Worm (Caenorhabditis elegans) whole organism, L2 larva: ENCODE measurements around the gene ZK1236.1.

ENCODE experiments used
- C34F6.9 ChIP-seq: fragments of 150-350 bp; optimal IDR thresholded peaks from 2 replicates; lab custom pipeline; 2014; ENCODE audit warnings: missing biosample characterization, missing genetic modification characterization
- F13H6.1 ChIP-seq: sonication (generic microtip); optimal IDR thresholded peaks from 2 replicates; lab custom pipeline; 2016; ENCODE audit warnings: missing genetic modification characterization, missing compliant biosample characterization
- R02D3.7 ChIP-seq: fragments of 150-350 bp; optimal IDR thresholded peaks from 2 replicates; lab custom pipeline; 2014; ENCODE audit warnings: missing biosample characterization, missing genetic modification characterization
- Y55F3AM.14 ChIP-seq: fragments of 200-800 bp; sonication (Bioruptor generic); optimal IDR thresholded peaks from 2 replicates; lab custom pipeline; 2018; ENCODE audit warnings: mild to moderate bottlenecking, missing genetic modification characterization, missing compliant biosample characterization
- ZK546.5 ChIP-seq: sonication (generic microtip); optimal IDR thresholded peaks from 2 replicates; lab custom pipeline; 2017; ENCODE audit warnings: missing biosample characterization, missing genetic modification characterization
- alr-1 ChIP-seq: fragments of 150-350 bp; optimal IDR thresholded peaks from 2 replicates; lab custom pipeline; 2014; ENCODE audit warnings: missing biosample characterization, missing genetic modification characterization
- ama-1 ChIP-seq: fragments of 150-350 bp; optimal IDR thresholded peaks from 2 replicates; lab custom pipeline; 2018; ENCODE audit warnings: inconsistent platforms
- blmp-1 ChIP-seq: sonication (generic microtip); optimal IDR thresholded peaks from 2 replicates; lab custom pipeline; 2017; ENCODE audit warnings: missing genetic modification characterization, mild to moderate bottlenecking, missing compliant biosample characterization, antibody characterized with exemption, moderate library complexity; ENCODE audit not compliant: insufficient read depth
- ceh-16 ChIP-seq: fragments of 150-350 bp; optimal IDR thresholded peaks from 2 replicates; lab custom pipeline; 2014; ENCODE audit warnings: missing biosample characterization, missing genetic modification characterization
- ceh-82 ChIP-seq: fragments of 150-350 bp; optimal IDR thresholded peaks from 2 replicates; lab custom pipeline; 2014; ENCODE audit warnings: missing biosample characterization, missing genetic modification characterization
- crh-2 ChIP-seq: sonication (generic microtip); optimal IDR thresholded peaks from 2 replicates; lab custom pipeline; 2017; ENCODE audit warnings: missing biosample characterization, missing genetic modification characterization
- egl-27 ChIP-seq: sonication (generic microtip); optimal IDR thresholded peaks from 3 replicates; lab custom pipeline; 2017; ENCODE audit warnings: missing biosample characterization, missing genetic modification reagents, missing genetic modification characterization
- elt-1 ChIP-seq: fragments of 150-350 bp; optimal IDR thresholded peaks from 2 replicates; lab custom pipeline; 2014; ENCODE audit warnings: missing biosample characterization, missing genetic modification characterization
- elt-3 ChIP-seq: sonication (generic microtip); optimal IDR thresholded peaks from 2 replicates; lab custom pipeline; 2017; ENCODE audit warnings: missing biosample characterization, missing genetic modification characterization
- gmeb-1 ChIP-seq: fragments of 150-350 bp; optimal IDR thresholded peaks from 2 replicates; lab custom pipeline; 2014; ENCODE audit warnings: missing biosample characterization, missing genetic modification characterization
- lin-11 ChIP-seq: fragments of 150-350 bp; sonication (generic microtip); optimal IDR thresholded peaks from 2 replicates; lab custom pipeline; 2014; ENCODE audit warnings: missing biosample characterization, missing genetic modification characterization, inconsistent platforms, mixed read lengths
- lin-13 ChIP-seq: fragments of 150-350 bp; optimal IDR thresholded peaks from 2 replicates; lab custom pipeline; 2014; ENCODE audit warnings: missing biosample characterization, missing genetic modification reagents, missing genetic modification characterization
- lin-39 ChIP-seq: fragments of 150-350 bp; optimal IDR thresholded peaks from 2 replicates; lab custom pipeline; 2014; ENCODE audit warnings: missing biosample characterization, missing genetic modification reagents, missing genetic modification characterization
- lsy-2 ChIP-seq, 2 experiments: fragments of 150-350 bp in 1 of 2; sonication (generic microtip) in 1 of 2; optimal IDR thresholded peaks; 2 replicates each; lab custom pipeline; 2014 to 2017; ENCODE audit warnings: missing biosample characterization in 2 of 2, missing genetic modification characterization in 2 of 2
- mab-5 ChIP-seq: fragments of 150-350 bp; optimal IDR thresholded peaks from 2 replicates; lab custom pipeline; 2014; ENCODE audit warnings: missing biosample characterization, missing genetic modification characterization
- mbf-1 ChIP-seq: sonication (generic microtip); optimal IDR thresholded peaks from 2 replicates; lab custom pipeline; 2017; ENCODE audit warnings: missing biosample characterization, missing genetic modification characterization
- mdl-1 ChIP-seq, 2 experiments: fragments of 150-350 bp in 1 of 2; sonication (generic microtip) in 1 of 2; optimal IDR thresholded peaks; 2 replicates each; lab custom pipeline; 2017; ENCODE audit warnings: missing biosample characterization in 2 of 2, missing genetic modification characterization in 2 of 2
- nhr-10 ChIP-seq: sonication (generic microtip); optimal IDR thresholded peaks from 2 replicates; lab custom pipeline; 2017; ENCODE audit warnings: missing biosample characterization, missing genetic modification characterization
- nhr-129 ChIP-seq: fragments of 150-350 bp; optimal IDR thresholded peaks from 2 replicates; lab custom pipeline; 2014; ENCODE audit warnings: missing biosample characterization, missing genetic modification characterization
- nhr-21 ChIP-seq: fragments of 150-350 bp; optimal IDR thresholded peaks from 2 replicates; lab custom pipeline; 2014; ENCODE audit warnings: missing biosample characterization, missing genetic modification characterization
- nhr-23 ChIP-seq: fragments of 150-350 bp; optimal IDR thresholded peaks from 2 replicates; lab custom pipeline; 2014; ENCODE audit warnings: missing biosample characterization, missing genetic modification reagents, missing genetic modification characterization
- nhr-237 ChIP-seq: fragments of 150-350 bp; optimal IDR thresholded peaks from 2 replicates; lab custom pipeline; 2014; ENCODE audit warnings: missing biosample characterization, missing genetic modification characterization
- nhr-25 ChIP-seq: fragments of 150-350 bp; sonication (generic microtip); optimal IDR thresholded peaks from 3 replicates; lab custom pipeline; 2014; ENCODE audit warnings: missing biosample characterization, missing genetic modification characterization
- nhr-6 ChIP-seq: fragments of 150-350 bp; optimal IDR thresholded peaks from 2 replicates; lab custom pipeline; 2014; ENCODE audit warnings: missing biosample characterization, missing genetic modification characterization
- nhr-77 ChIP-seq: fragments of 150-350 bp; optimal IDR thresholded peaks from 2 replicates; lab custom pipeline; 2014; ENCODE audit warnings: missing biosample characterization, missing genetic modification characterization
- peb-1 ChIP-seq: fragments of 150-350 bp; optimal IDR thresholded peaks from 2 replicates; lab custom pipeline; 2014; ENCODE audit warnings: missing biosample characterization, missing genetic modification characterization
- skn-1 ChIP-seq: sonication (generic microtip); optimal IDR thresholded peaks from 2 replicates; lab custom pipeline; 2017; ENCODE audit warnings: missing biosample characterization, missing genetic modification characterization
- sma-3 ChIP-seq: sonication (generic microtip); optimal IDR thresholded peaks from 2 replicates; lab custom pipeline; 2016; ENCODE audit warnings: missing genetic modification reagents, missing genetic modification characterization, missing compliant biosample characterization
- sma-9 ChIP-seq, 2 experiments: fragments of 150-350 bp in 1 of 2; sonication (generic microtip) in 1 of 2; optimal IDR thresholded peaks; 2 replicates each; lab custom pipeline; 2014 to 2016; ENCODE audit warnings: missing genetic modification characterization in 2 of 2, mild to moderate bottlenecking in 1 of 2, missing biosample characterization in 1 of 2, missing compliant biosample characterization in 1 of 2, missing genetic modification reagents in 1 of 2, moderate library complexity in 1 of 2
- snpc-4 ChIP-seq: fragments of 150-350 bp; optimal IDR thresholded peaks from 2 replicates; lab custom pipeline; 2014; ENCODE audit warnings: missing biosample characterization, missing genetic modification characterization
- unc-39 ChIP-seq: fragments of 150-350 bp; optimal IDR thresholded peaks from 2 replicates; lab custom pipeline; 2014; ENCODE audit warnings: missing biosample characterization, missing genetic modification characterization
- unc-55 ChIP-seq: fragments of 150-350 bp; sonication (generic microtip); optimal IDR thresholded peaks from 3 replicates; lab custom pipeline; 2014; ENCODE audit warnings: missing biosample characterization, missing genetic modification reagents, missing genetic modification characterization
- unc-62 ChIP-seq: fragments of 150-350 bp; optimal IDR thresholded peaks from 2 replicates; lab custom pipeline; 2014; ENCODE audit warnings: missing biosample characterization, missing genetic modification reagents, missing genetic modification characterization
- zag-1 ChIP-seq: fragments of 150-350 bp; optimal IDR thresholded peaks from 2 replicates; lab custom pipeline; 2014; ENCODE audit warnings: missing biosample characterization, missing genetic modification characterization
- ztf-1 ChIP-seq: fragments of 200-800 bp; sonication (Bioruptor generic); conservative IDR thresholded peaks from 2 replicates; pipeline ENCODE4 v1.3.6; 2022; ENCODE audit warnings: missing genetic modification characterization, missing compliant biosample characterization
- ztf-11 ChIP-seq: sonication (generic microtip); optimal IDR thresholded peaks from 2 replicates; lab custom pipeline; 2017; ENCODE audit warnings: missing biosample characterization, missing genetic modification characterization
- ztf-4 ChIP-seq: fragments of 150-350 bp; optimal IDR thresholded peaks from 2 replicates; lab custom pipeline; 2014; ENCODE audit warnings: missing biosample characterization, missing genetic modification characterization

The ZK1236.1 gene

DNA sequence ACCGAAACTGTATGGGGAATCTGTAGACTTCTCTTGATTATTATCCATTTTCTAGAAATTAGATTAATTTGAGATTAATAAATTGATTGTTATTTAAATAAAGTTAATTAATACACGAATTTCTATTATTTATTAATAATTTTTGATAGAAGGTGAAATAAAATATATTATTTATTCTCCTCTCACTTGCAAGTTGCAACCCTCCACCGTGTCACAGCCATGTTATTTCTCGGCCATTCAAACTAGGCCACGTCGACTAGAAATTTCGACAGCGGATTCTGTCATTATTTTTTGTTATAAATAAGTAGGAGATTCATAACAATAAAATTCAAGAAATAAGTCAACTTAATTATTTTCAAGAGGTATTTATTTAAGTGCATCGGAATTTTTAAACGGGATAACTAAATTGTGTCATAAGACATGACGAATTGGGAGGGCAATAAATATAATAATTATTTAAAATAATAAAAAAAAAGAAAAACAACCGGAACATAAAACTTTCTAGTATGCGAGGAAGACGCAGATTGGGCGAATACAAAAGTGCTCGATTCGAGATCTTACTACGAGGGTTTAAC lies 14.5 kb downstream of the ZK1236.1 start, which contains the start of gene ufbp-1 (continued):
- TF ChIP-seq unc-39 (tag; lab: Kevin White, UChicago) (no peak), ztf-1 (no peak), ZK546.5 (tag; lab: Kevin White, UChicago) (no peak), snpc-4 (tag; lab: Kevin White, UChicago) (no peak), elt-3 (tag; lab: Kevin White, UChicago) (no peak)

DNA sequence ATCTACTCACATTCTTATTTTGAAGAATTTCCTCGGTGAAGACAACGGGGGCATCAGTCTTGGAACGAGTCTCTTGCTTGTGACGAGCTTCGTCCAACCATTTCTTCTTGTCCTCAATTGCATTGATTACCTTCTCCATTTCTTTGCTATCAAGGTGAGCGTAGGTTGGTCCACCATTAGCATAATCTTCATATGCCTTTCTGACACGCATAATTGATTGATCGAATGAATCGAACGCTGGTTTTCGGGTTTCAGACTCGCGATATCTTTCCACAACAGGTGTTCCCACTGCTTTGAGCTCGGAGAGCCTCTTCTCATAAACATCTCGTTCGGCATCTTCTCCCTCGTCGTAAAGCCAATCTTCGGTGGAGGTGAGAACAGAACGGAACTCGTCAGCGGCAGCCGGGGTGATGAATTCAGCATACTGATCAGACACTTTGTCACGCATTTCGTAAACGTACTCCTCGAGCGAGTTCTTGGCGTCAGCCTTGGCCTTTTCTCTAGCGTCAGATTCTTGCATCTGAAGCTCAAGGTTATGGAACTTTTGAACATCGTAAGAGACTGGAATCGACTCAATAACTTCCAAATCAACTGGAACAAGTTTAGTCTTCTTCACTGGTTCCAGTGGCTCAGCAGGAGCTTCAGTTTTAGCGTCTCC lies 15.5 kb downstream of the ZK1236.1 start:
- peak; percentile 72 for TF ChIP-seq ama-1 (lab: Kevin White, UChicago)
- no peak for TF ChIP-seq blmp-1
- TF ChIP-seq lin-11 (tag; lab: Kevin White, UChicago), result peak; percentile 28
- TF ChIP-seq, all 48 proteins: peak for 2

- TF ChIP-seq alr-1 (tag; lab: Kevin White, UChicago) (no peak), nhr-77 (no peak), nhr-6 (no peak), ztf-4 (tag; lab: Kevin White, UChicago) (no peak), R02D3.7 (tag; lab: Kevin White, UChicago) (no peak), lin-39 (no peak), crh-2 (tag; lab: Kevin White, UChicago) (no peak), elt-1 (tag; lab: Kevin White, UChicago) (no peak), gmeb-1 (tag; lab: Kevin White, UChicago) (no peak), Y55F3AM.14 (GFP tag; lab: Kevin White, UChicago) (no peak), elt-3 (tag; lab: Kevin White, UChicago) (no peak), lin-11 (tag; lab: Kevin White, UChicago) (no peak), nhr-25 (tag; lab: Kevin White, UChicago) (no peak), blmp-1 (no peak)
Measured at ce11 chrIII:8446061-8446460, 17.0 kb downstream of the ZK1236.1 start.

DNA sequence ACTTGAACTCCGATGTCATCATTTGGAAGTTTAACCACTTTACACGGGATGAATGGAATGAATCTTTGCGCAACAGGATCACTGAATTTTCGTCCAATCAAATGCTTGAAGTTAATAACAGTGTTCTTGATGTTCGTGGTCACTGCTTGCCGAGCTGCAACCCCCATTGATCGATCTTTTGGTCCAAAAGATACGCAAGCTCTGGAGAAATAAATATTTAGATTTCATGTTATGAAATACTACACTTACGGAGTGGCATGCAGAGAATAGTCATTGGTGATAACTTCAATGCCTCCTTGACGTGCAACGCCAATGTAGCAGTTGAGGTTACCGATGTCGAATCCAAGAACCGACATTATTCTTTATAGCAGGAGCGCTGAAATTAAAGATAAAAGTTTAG lies 17.4 kb downstream of the ZK1236.1 start, which contains the start of gene hsp-110:
Gene hsp-110 (minus strand): TSS at position 376 of the 400 bp plus-strand sequence.
- no peak for TF ChIP-seq unc-55 (GFP tag; lab: Kevin White, UChicago)
- no peak for TF ChIP-seq crh-2 (tag; lab: Kevin White, UChicago)
- TF ChIP-seq skn-1 (tag; lab: Kevin White, UChicago), result no peak
- TF ChIP-seq mdl-1 (tag; optimal IDR thresholded peaks at IDR 0.05; lab: Kevin White, UChicago), result no peak
- no peak for TF ChIP-seq gmeb-1 (tag; lab: Kevin White, UChicago)
- TF ChIP-seq lin-11 (tag; lab: Kevin White, UChicago), result no peak
- TF ChIP-seq ztf-11 (tag; lab: Kevin White, UChicago), result no peak
- TF ChIP-seq nhr-237 (tag; lab: Kevin White, UChicago), result no peak
- TF ChIP-seq sma-9 (GFP tag; optimal IDR thresholded peaks at IDR 0.05; lab: Kevin White, UChicago), result no peak
- no peak for TF ChIP-seq sma-9 (tag; optimal IDR thresholded peaks at IDR 0.05; lab: Kevin White, UChicago)
- no peak for TF ChIP-seq Y55F3AM.14 (GFP tag; lab: Kevin White, UChicago)

ce11 chrIII:8446940-8447403 lies 17.9 kb downstream of the ZK1236.1 start, which contains the start of gene rpn-3:
rpn-3 (plus strand) TSS chrIII:8447353.
- TF ChIP-seq ztf-11 (tag; lab: Kevin White, UChicago) (no peak), lsy-2 (tag; optimal IDR thresholded peaks at IDR 0.05; lab: Kevin White, UChicago) (peak; percentile 93 to 97), blmp-1 (peak; percentile 89), F13H6.1 (tag; lab: Kevin White, UChicago) (peak; percentile 92), egl-27 (tag; lab: Kevin White, UChicago) (peak; percentile 90), mab-5 (peak; percentile 95), peb-1 (no peak), nhr-10 (tag; lab: Kevin White, UChicago) (peak; percentile 85), zag-1 (tag; lab: Kevin White, UChicago) (peak; percentile 88), lin-11 (tag; lab: Kevin White, UChicago) (peak; percentile 63), R02D3.7 (tag; lab: Kevin White, UChicago) (peak; percentile 64), nhr-129 (peak; percentile 94), ceh-82 (tag; lab: Kevin White, UChicago) (peak; percentile 83), gmeb-1 (tag; lab: Kevin White, UChicago) (peak; percentile 95), ceh-16 (peak; percentile 19), nhr-237 (tag; lab: Kevin White, UChicago) (peak; percentile 72), snpc-4 (tag; lab: Kevin White, UChicago) (peak; percentile 90), nhr-23 (tag; lab: Kevin White, UChicago) (no peak), lin-39 (no peak), lin-13 (GFP tag; lab: Kevin White, UChicago) (peak; percentile 97), mdl-1 (tag; optimal IDR thresholded peaks at IDR 0.05; lab: Kevin White, UChicago) (peak in 1 of 2 experiments; percentile 31), C34F6.9 (tag; lab: Kevin White, UChicago) (peak; percentile 99), unc-55 (GFP tag; lab: Kevin White, UChicago) (peak; percentile 99), sma-3 (peak; percentile 97), unc-62 (GFP tag; lab: Kevin White, UChicago) (peak; percentile 66), mbf-1 (no peak), nhr-21 (peak; percentile 95)
